Worm (Caenorhabditis elegans) whole organism, early embryonic: ENCODE measurements around the gene nhr-210.

Experiments
- ama-1 ChIP-seq: fragments of 150-350 bp; optimal IDR thresholded peaks from 2 replicates; lab custom pipeline; 2014
- ceh-36 ChIP-seq: sonication (generic microtip); optimal IDR thresholded peaks from 2 replicates; lab custom pipeline; 2016; ENCODE audit warnings: missing genetic modification characterization, inconsistent platforms, missing compliant biosample characterization
- ets-7 ChIP-seq: sonication (generic microtip); optimal IDR thresholded peaks from 2 replicates; lab custom pipeline; 2016; ENCODE audit warnings: missing genotype, missing genetic modification characterization, missing compliant biosample characterization
- scrt-1 ChIP-seq: fragments of 200-800 bp; sonication (Bioruptor generic); IDR thresholded peaks from 2 replicates; pipeline ENCODE4 v1.3.6; 2022; ENCODE audit warnings: missing genetic modification characterization, missing compliant biosample characterization
- tbx-37 ChIP-seq: fragments of 200-800 bp; sonication (Bioruptor generic); conservative IDR thresholded peaks from 2 replicates; pipeline ENCODE4 v1.3.6; 2022; ENCODE audit warnings: missing genetic modification reagents, missing genetic modification characterization, missing compliant biosample characterization

DNA sequence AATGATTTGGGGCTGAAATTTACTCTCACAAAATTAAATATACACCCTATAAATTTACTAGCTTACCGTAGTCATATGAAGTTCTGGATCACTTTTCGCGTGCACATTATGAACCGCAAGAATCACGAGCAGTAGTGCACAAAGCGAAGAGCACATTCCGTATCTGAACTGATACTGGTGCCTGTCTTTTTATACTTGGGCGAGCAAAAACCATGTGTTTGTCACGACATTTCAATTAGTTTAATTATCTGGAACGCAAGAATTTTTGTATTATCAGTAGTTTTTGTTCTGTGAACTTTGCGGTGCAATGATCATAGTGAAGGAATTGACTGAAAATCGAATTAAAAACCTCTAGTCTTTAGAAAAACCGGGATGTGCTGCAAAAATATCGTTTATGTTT, 4.7 kb upstream of the nhr-210 start, which contains the start of gene lipl-3:
- TF ChIP-seq ama-1 (lab: Kevin White, UChicago) (no peak), tbx-37 (GFP tag; lab: Robert Waterston, UW) (no peak), ceh-36 (tag; lab: Kevin White, UChicago) (no peak), scrt-1 (GFP tag; lab: Robert Waterston, UW) (no peak), ets-7 (tag; lab: Kevin White, UChicago) (no peak)
